Worm (Caenorhabditis elegans): ENCODE results near the gene zgpa-1.
A peak's percentile ranks its signal among the peaks of the same experiment; 100 is the strongest.

zgpa-1 gene

ce11 chrIV:7775725-7776124 lies 36.9 kb downstream of the zgpa-1 start, which contains the start of gene swd-2.1:
swd-2.1 (plus strand) TSS chrIV:7776025.
- TF ChIP-seq T23F11.4 (GFP tag; optimal IDR thresholded peaks at IDR 0.05) (no peak), pag-3 (tag; optimal IDR thresholded peaks at IDR 0.05; ENCODE audit: borderline replicate concordance) (no peak), ceh-24 (tag; optimal IDR thresholded peaks at IDR 0.05) (no peak), ama-1 (optimal IDR thresholded peaks at IDR 0.05) (no peak)

- TF ChIP-seq hlh-6 (tag; optimal IDR thresholded peaks at IDR 0.05) (no peak), nfya-1 (tag; optimal IDR thresholded peaks at IDR 0.05) (peak; percentile 18)
Measured at ce11 chrIV:7774206-7774605, 38.4 kb downstream of the zgpa-1 start, which contains the start of the genes hcf-1 and swd-2.2. hcf-1 (minus strand) TSS chrIV:7774275. swd-2.2 (plus strand) TSS chrIV:7774411.

- no peak for TF ChIP-seq unc-55 (GFP tag; optimal IDR thresholded peaks at IDR 0.05)
- no peak for TF ChIP-seq K09A11.1 (tag; optimal IDR thresholded peaks at IDR 0.05; ENCODE audit: insufficient read depth)
- no peak for TF ChIP-seq K02D7.2 (tag; optimal IDR thresholded peaks at IDR 0.05)
- TF ChIP-seq mec-3 (tag; optimal IDR thresholded peaks at IDR 0.05; ENCODE audit: borderline replicate concordance): no peak
- no peak for TF ChIP-seq ceh-30 (tag; optimal IDR thresholded peaks at IDR 0.05)
- TF ChIP-seq ceh-48 (tag; optimal IDR thresholded peaks at IDR 0.05): no peak
Measured at ce11 chrIV:7770162-7770561, 42.4 kb downstream of the zgpa-1 start, which contains the start of gene rdl-1. rdl-1 (minus strand) TSS chrIV:7770262.

- TF ChIP-seq hlh-8 (tag; optimal IDR thresholded peaks at IDR 0.05) (no peak), K09A11.1 (tag; optimal IDR thresholded peaks at IDR 0.05; ENCODE audit: insufficient read depth) (no peak), elt-4 (tag; optimal IDR thresholded peaks at IDR 0.05) (no peak), pax-1 (tag; optimal IDR thresholded peaks at IDR 0.05) (no peak), npax-4 (tag; optimal IDR thresholded peaks at IDR 0.05) (no peak), ceh-34 (tag; optimal IDR thresholded peaks at IDR 0.05) (no peak), nfya-1 (tag; optimal IDR thresholded peaks at IDR 0.05) (no peak), ama-1 (optimal IDR thresholded peaks at IDR 0.05) (no peak), T23F11.4 (GFP tag; optimal IDR thresholded peaks at IDR 0.05) (no peak), C38D4.7 (GFP tag; optimal IDR thresholded peaks at IDR 0.05) (no peak), sox-4 (tag; optimal IDR thresholded peaks at IDR 0.05) (no peak), zip-5 (tag; optimal IDR thresholded peaks at IDR 0.05) (no peak), tbx-7 (tag; optimal IDR thresholded peaks at IDR 0.05) (no peak), C08G9.2 (tag; optimal IDR thresholded peaks at IDR 0.05) (no peak), fkh-10 (GFP tag; optimal IDR thresholded peaks at IDR 0.05) (no peak), F13H6.1 (tag; optimal IDR thresholded peaks at IDR 0.05) (no peak)
Measured at ce11 chrIV:7764319-7764718, 48.3 kb downstream of the zgpa-1 start.

- TF ChIP-seq ceh-2 (tag; optimal IDR thresholded peaks at IDR 0.05) (no peak), pqm-1 (tag; optimal IDR thresholded peaks at IDR 0.05) (no peak), eyg-1 (tag; optimal IDR thresholded peaks at IDR 0.05) (no peak), ceh-45 (GFP tag; IDR thresholded peaks at IDR 0.05) (no peak), sdc-2 (tag; optimal IDR thresholded peaks at IDR 0.05) (no peak), K02D7.2 (tag; optimal IDR thresholded peaks at IDR 0.05) (no peak), pag-3 (tag; optimal IDR thresholded peaks at IDR 0.05; ENCODE audit: borderline replicate concordance) (no peak), syd-9 (tag; optimal IDR thresholded peaks at IDR 0.05) (no peak), ref-2 (tag; optimal IDR thresholded peaks at IDR 0.05) (no peak), dmd-4 (tag; optimal IDR thresholded peaks at IDR 0.05; ENCODE audit: borderline replicate concordance) (no peak), hlh-30 (tag; optimal IDR thresholded peaks at IDR 0.05; ENCODE audit: insufficient read depth) (no peak), ceh-6 (GFP tag; optimal IDR thresholded peaks at IDR 0.05) (no peak), gmeb-2 (tag; optimal IDR thresholded peaks at IDR 0.05) (no peak), npax-4 (tag; optimal IDR thresholded peaks at IDR 0.05) (no peak), tbx-2 (tag; optimal IDR thresholded peaks at IDR 0.05) (no peak)
Measured at ce11 chrIV:7763748-7764147, 48.9 kb downstream of the zgpa-1 start, which contains the start of the genes C46A5.6 and C46A5.1. C46A5.6 (minus strand) TSS chrIV:7763848. C46A5.1 (plus strand) TSS chrIV:7763931.

Data from whole organism, late embryonic.